Fruit fly (Drosophila melanogaster) whole organism, embryonic: ENCODE measurements around the gene Syt1.
A peak's percentile ranks its signal among the peaks of the same experiment; 100 is the strongest.

ENCODE experiments used
- Atf3 ChIP-seq: fragments of 200-800 bp; sonication (Bioruptor generic); optimal IDR thresholded peaks from 3 replicates; lab custom pipeline; 2016; ENCODE audit warnings: missing biosample characterization, missing genetic modification characterization
- BEAF-32 ChIP-seq: fragments of 200-800 bp; sonication (Bioruptor generic); optimal IDR thresholded peaks from 3 replicates; lab custom pipeline; 2017; ENCODE audit warnings: missing biosample characterization, missing genetic modification characterization, mild to moderate bottlenecking, moderate library complexity, missing genetic modification reagents
- CG10565 ChIP-seq: fragments of 200-800 bp; sonication (Bioruptor generic); optimal IDR thresholded peaks from 3 replicates; lab custom pipeline; 2016; ENCODE audit warnings: missing biosample characterization, mild to moderate bottlenecking, missing genetic modification characterization
- CG11085 ChIP-seq: fragments of 200-800 bp; sonication (Bioruptor generic); IDR thresholded peaks from 2 replicates; pipeline ENCODE4 v1.3.6; 2022; ENCODE audit warnings: missing biosample characterization, missing genetic modification characterization
- CG12769 ChIP-seq: fragments of 200-800 bp; sonication (Bioruptor generic); optimal IDR thresholded peaks from 2 replicates; lab custom pipeline; 2019; ENCODE audit warnings: missing biosample characterization, mild to moderate bottlenecking, missing genetic modification characterization, moderate library complexity
- CG13123 ChIP-seq: fragments of 200-800 bp; sonication (Bioruptor generic); optimal IDR thresholded peaks from 2 replicates; lab custom pipeline; 2016; ENCODE audit warnings: missing biosample characterization, missing genetic modification characterization
- CG13624 ChIP-seq: fragments of 200-800 bp; sonication (Bioruptor generic); optimal IDR thresholded peaks from 2 replicates; lab custom pipeline; 2016; ENCODE audit warnings: missing biosample characterization, missing genetic modification characterization
- CG15073 ChIP-seq: fragments of 200-800 bp; sonication (Bioruptor generic); optimal IDR thresholded peaks from 2 replicates; lab custom pipeline; 2016; ENCODE audit warnings: missing biosample characterization, missing genetic modification characterization
- CG15696 ChIP-seq: fragments of 200-800 bp; sonication (Bioruptor generic); optimal IDR thresholded peaks from 2 replicates; lab custom pipeline; 2019; ENCODE audit warnings: missing biosample characterization, mild to moderate bottlenecking, missing genetic modification characterization, moderate library complexity
- CG18599 ChIP-seq: fragments of 200-800 bp; sonication (Bioruptor generic); optimal IDR thresholded peaks from 3 replicates; lab custom pipeline; 2017; ENCODE audit warnings: missing biosample characterization, missing genetic modification characterization, mild to moderate bottlenecking, moderate library complexity, missing genetic modification reagents
- CG2712 ChIP-seq: fragments of 200-800 bp; optimal IDR thresholded peaks from 3 replicates; lab custom pipeline; 2019; ENCODE audit warnings: missing biosample characterization, mild to moderate bottlenecking, missing genetic modification characterization, moderate library complexity
- CG2889 ChIP-seq: fragments of 200-800 bp; sonication (Bioruptor generic); IDR thresholded peaks from 3 replicates; pipeline ENCODE4 v1.3.6; 2022; ENCODE audit warnings: missing biosample characterization, missing genetic modification characterization
- CG31365 ChIP-seq: fragments of 200-800 bp; sonication (Bioruptor generic); optimal IDR thresholded peaks from 2 replicates; lab custom pipeline; 2018; ENCODE audit warnings: missing biosample characterization, mild to moderate bottlenecking, missing genetic modification characterization
- CG32767 ChIP-seq: fragments of 200-800 bp; sonication (Bioruptor generic); IDR thresholded peaks from 2 replicates; pipeline ENCODE4 v1.3.6; 2022; ENCODE audit warnings: missing biosample characterization, missing genetic modification characterization
- CG33557 ChIP-seq: fragments of 200-800 bp; sonication (Bioruptor generic); optimal IDR thresholded peaks from 2 replicates; lab custom pipeline; 2019; ENCODE audit warnings: missing biosample characterization, mild to moderate bottlenecking, missing genetic modification characterization, moderate library complexity
- CG34422 ChIP-seq: fragments of 200-800 bp; sonication (Bioruptor generic); IDR thresholded peaks from 3 replicates; pipeline ENCODE4 v1.3.6; 2022; ENCODE audit warnings: missing biosample characterization, missing genetic modification characterization
- CG4282 ChIP-seq: fragments of 200-800 bp; sonication (Bioruptor generic); optimal IDR thresholded peaks from 2 replicates; lab custom pipeline; 2016; ENCODE audit warnings: missing biosample characterization, missing genetic modification characterization
- CG4707 ChIP-seq: fragments of 200-800 bp; sonication (Bioruptor generic); optimal IDR thresholded peaks from 2 replicates; lab custom pipeline; 2018; ENCODE audit warnings: missing biosample characterization, mild to moderate bottlenecking, missing genetic modification characterization, moderate library complexity
- CG4820 ChIP-seq: fragments of 200-800 bp; sonication (Bioruptor generic); optimal IDR thresholded peaks from 3 replicates; lab custom pipeline; 2016; ENCODE audit warnings: missing biosample characterization, missing genetic modification characterization
- CG6813 ChIP-seq: fragments of 200-800 bp; sonication (Bioruptor generic); optimal IDR thresholded peaks from 2 replicates; lab custom pipeline; 2017; ENCODE audit warnings: missing biosample characterization, missing genetic modification characterization, mild to moderate bottlenecking, moderate library complexity, missing genetic modification reagents
- CG7963 ChIP-seq: fragments of 200-800 bp; sonication (Bioruptor generic); IDR thresholded peaks from 3 replicates; pipeline ENCODE4 v1.3.6; 2022; ENCODE audit warnings: missing biosample characterization, missing genetic modification characterization; ENCODE audit not compliant: partially characterized antibody
- CG8281 ChIP-seq: fragments of 200-800 bp; sonication (Bioruptor generic); optimal IDR thresholded peaks from 2 replicates; lab custom pipeline; 2018; ENCODE audit warnings: missing biosample characterization, mild to moderate bottlenecking, missing genetic modification characterization, moderate library complexity
- CG8290 ChIP-seq, 3 experiments: fragments of 200-800 bp; sonication (Bioruptor generic); optimal IDR thresholded peaks; 2 replicates each; lab custom pipeline; 2016 to 2019; ENCODE audit warnings: missing biosample characterization in 3 of 3, missing genetic modification characterization in 3 of 3, mild to moderate bottlenecking in 2 of 3, moderate library complexity in 1 of 3
- CG8944 ChIP-seq: fragments of 200-800 bp; sonication (Bioruptor generic); optimal IDR thresholded peaks from 3 replicates; lab custom pipeline; 2016; ENCODE audit warnings: missing biosample characterization, missing genetic modification characterization
- CG9876 ChIP-seq: fragments of 200-800 bp; sonication (Bioruptor generic); optimal IDR thresholded peaks from 2 replicates; lab custom pipeline; 2016; ENCODE audit warnings: missing biosample characterization, missing genetic modification characterization
- Dll ChIP-seq: fragments of 200-800 bp; sonication (Bioruptor generic); IDR thresholded peaks from 4 replicates; pipeline ENCODE4 v1.3.6; 2022; ENCODE audit warnings: missing biosample characterization, missing genetic modification characterization; ENCODE audit not compliant: partially characterized antibody
- E2f2 ChIP-seq: fragments of 200-800 bp; sonication (Bioruptor generic); IDR thresholded peaks from 2 replicates; pipeline ENCODE4 v1.3.6; 2022; ENCODE audit warnings: missing biosample characterization, missing genetic modification characterization
- Ets97D ChIP-seq: fragments of 200-800 bp; sonication (Bioruptor generic); optimal IDR thresholded peaks from 3 replicates; lab custom pipeline; 2016; ENCODE audit warnings: missing biosample characterization, missing genetic modification characterization
- Fer1 ChIP-seq: fragments of 200-800 bp; sonication (Bioruptor generic); optimal IDR thresholded peaks from 2 replicates; lab custom pipeline; 2017; ENCODE audit warnings: missing biosample characterization, mild to moderate bottlenecking, missing genetic modification characterization
- HmgZ ChIP-seq: fragments of 200-800 bp; sonication (Bioruptor generic); optimal IDR thresholded peaks from 2 replicates; lab custom pipeline; 2018; ENCODE audit warnings: missing biosample characterization, mild to moderate bottlenecking, missing genetic modification characterization
- Myb ChIP-seq: fragments of 200-800 bp; sonication (Bioruptor generic); optimal IDR thresholded peaks from 2 replicates; lab custom pipeline; 2016; ENCODE audit warnings: missing biosample characterization, missing genetic modification characterization
- Nf-YC ChIP-seq: fragments of 200-800 bp; optimal IDR thresholded peaks from 3 replicates; lab custom pipeline; 2019; ENCODE audit warnings: missing biosample characterization, mild to moderate bottlenecking, missing genetic modification characterization, moderate library complexity
- NfI ChIP-seq: fragments of 200-800 bp; sonication (Bioruptor generic); optimal IDR thresholded peaks from 3 replicates; lab custom pipeline; 2018; ENCODE audit warnings: missing biosample characterization, mild to moderate bottlenecking, missing genetic modification characterization, moderate library complexity
- Sin3A ChIP-seq: fragments of >200 bp; optimal IDR thresholded peaks from 2 replicates; lab custom pipeline; 2018
- Sox100B ChIP-seq: fragments of 200-800 bp; sonication (Bioruptor generic); optimal IDR thresholded peaks from 3 replicates; lab custom pipeline; 2018; ENCODE audit warnings: missing biosample characterization, mild to moderate bottlenecking, missing genetic modification characterization
- aop ChIP-seq: fragments of 200-800 bp; sonication (Bioruptor generic); IDR thresholded peaks from 2 replicates; pipeline ENCODE4 v1.3.6; 2022; ENCODE audit warnings: missing biosample characterization, missing genetic modification characterization
- bab2 ChIP-seq: fragments of 200-800 bp; sonication (Bioruptor generic); optimal IDR thresholded peaks from 2 replicates; lab custom pipeline; 2016; ENCODE audit warnings: missing biosample characterization, missing genetic modification characterization
- crp ChIP-seq, 2 experiments: fragments of 200-800 bp; sonication (Bioruptor generic); optimal IDR thresholded peaks; 2 replicates in 1 of 2; 3 replicates in 1 of 2; lab custom pipeline; 2017; ENCODE audit warnings: missing biosample characterization in 2 of 2, missing genetic modification characterization in 2 of 2, mild to moderate bottlenecking in 1 of 2, moderate library complexity in 1 of 2
- h ChIP-seq: fragments of >200 bp; optimal IDR thresholded peaks from 2 replicates; lab custom pipeline; 2017
- jigr1 ChIP-seq: fragments of 200-800 bp; sonication (Bioruptor generic); IDR thresholded peaks from 3 replicates; pipeline ENCODE4 v1.3.6; 2022; ENCODE audit warnings: missing biosample characterization, missing genetic modification characterization
- jing ChIP-seq: fragments of 200-800 bp; sonication (Bioruptor generic); optimal IDR thresholded peaks from 2 replicates; lab custom pipeline; 2018; ENCODE audit warnings: missing biosample characterization, mild to moderate bottlenecking, missing genetic modification characterization
- kni ChIP-seq: fragments of 200-800 bp; sonication (Bioruptor generic); optimal IDR thresholded peaks from 3 replicates; lab custom pipeline; 2017; ENCODE audit warnings: mild to moderate bottlenecking, missing biosample characterization, missing genetic modification reagents, missing genetic modification characterization
- nerfin-1 ChIP-seq: fragments of 200-800 bp; sonication (Bioruptor generic); optimal IDR thresholded peaks from 3 replicates; lab custom pipeline; 2019; ENCODE audit warnings: missing biosample characterization, mild to moderate bottlenecking, missing genetic modification characterization, moderate library complexity
- pfk ChIP-seq: fragments of 200-800 bp; sonication (Bioruptor generic); optimal IDR thresholded peaks from 2 replicates; lab custom pipeline; 2018; ENCODE audit warnings: missing biosample characterization, mild to moderate bottlenecking, missing genetic modification characterization, moderate library complexity
- phol ChIP-seq: fragments of 200-800 bp; sonication (Bioruptor generic); optimal IDR thresholded peaks from 3 replicates; lab custom pipeline; 2018; ENCODE audit warnings: missing biosample characterization, mild to moderate bottlenecking, missing genetic modification characterization, moderate library complexity
- pnt ChIP-seq: fragments of 200-800 bp; sonication (Bioruptor generic); optimal IDR thresholded peaks from 3 replicates; lab custom pipeline; 2016; ENCODE audit warnings: missing biosample characterization, missing genetic modification characterization
- psq ChIP-seq: fragments of 200-800 bp; sonication (Bioruptor generic); optimal IDR thresholded peaks from 2 replicates; lab custom pipeline; 2017; ENCODE audit warnings: missing biosample characterization, missing genetic modification characterization
- stwl ChIP-seq: fragments of 200-800 bp; sonication (Bioruptor generic); optimal IDR thresholded peaks from 3 replicates; lab custom pipeline; 2018; ENCODE audit warnings: missing biosample characterization, mild to moderate bottlenecking, missing genetic modification characterization, moderate library complexity
- ttk ChIP-seq: fragments of 200-800 bp; sonication (Bioruptor generic); IDR thresholded peaks from 2 replicates; pipeline ENCODE4 v2.1.2; 2022; ENCODE audit warnings: missing biosample characterization, missing genetic modification characterization
- zfh2 ChIP-seq: fragments of 200-800 bp; sonication (Bioruptor generic); optimal IDR thresholded peaks from 2 replicates; lab custom pipeline; 2016; ENCODE audit warnings: missing biosample characterization, missing genetic modification characterization

The Syt1 gene

dm6 chr2L:2749144-2749766, 50.5 kb downstream of the Syt1 start (continued):
- TF ChIP-seq CG11085 (GFP tag; lab: Robert Waterston, UW), result no peak
- TF ChIP-seq jing, result no peak
- TF ChIP-seq crp (GFP tag; optimal IDR thresholded peaks at IDR 0.05; lab: Kevin White, UChicago), result no peak
- TF ChIP-seq kni (GFP tag; lab: Kevin White, UChicago), result no peak
- TF ChIP-seq CG34422 (GFP tag; lab: Robert Waterston, UW), result no peak
- TF ChIP-seq CG2712 (tag; lab: Kevin White, UChicago), result no peak
- no peak for TF ChIP-seq CG10565 (GFP tag; lab: Kevin White, UChicago)
- peak; percentile 15 for TF ChIP-seq CG31365 (tag; lab: Kevin White, UChicago)
- TF ChIP-seq Fer1, result no peak
- peak; percentile 39 for TF ChIP-seq BEAF-32 (GFP tag; lab: Kevin White, UChicago)
- TF ChIP-seq Ets97D (GFP tag; lab: Kevin White, UChicago), result no peak
- no peak for TF ChIP-seq pfk
- peak; percentile 29 for TF ChIP-seq NfI (GFP tag; lab: Kevin White, UChicago)
- no peak for TF ChIP-seq psq (GFP tag; lab: Kevin White, UChicago)
- TF ChIP-seq Dll (GFP tag; lab: Robert Waterston, UW), result no peak
- no peak for TF ChIP-seq Atf3 (GFP tag; lab: Kevin White, UChicago)
- no peak for TF ChIP-seq h (lab: Kevin White, UChicago)
- TF ChIP-seq CG7963 (GFP tag; lab: Robert Waterston, UW), result no peak
- TF ChIP-seq CG8281, result peak; percentile 86
- TF ChIP-seq CG4282 (GFP tag; lab: Kevin White, UChicago), result no peak
- no peak for TF ChIP-seq aop (GFP tag; lab: Robert Waterston, UW)
- TF ChIP-seq stwl, result peak; percentile 1
- TF ChIP-seq CG8944, result no peak
- TF ChIP-seq Nf-YC, result no peak
- TF ChIP-seq CG15073, result no peak
- no peak for TF ChIP-seq CG2889 (GFP tag; lab: Robert Waterston, UW)
- TF ChIP-seq CG13624 (GFP tag; lab: Kevin White, UChicago), result no peak
- TF ChIP-seq zfh2, result peak; percentile 7
- no peak for TF ChIP-seq jigr1 (GFP tag; lab: Robert Waterston, UW)
- no peak for TF ChIP-seq CG13123 (GFP tag; lab: Kevin White, UChicago)
- peak; percentile 39 for TF ChIP-seq CG6813 (GFP tag; lab: Kevin White, UChicago)
- TF ChIP-seq pnt (GFP tag; lab: Kevin White, UChicago), result no peak
- TF ChIP-seq Sox100B (GFP tag; lab: Kevin White, UChicago), result no peak
- TF ChIP-seq Sin3A (lab: Kevin White, UChicago), result no peak
- peak; percentile 43 for TF ChIP-seq Myb (GFP tag; lab: Kevin White, UChicago)
- TF ChIP-seq, all 482 proteins: peak for 47

dm6 chr2L:2748480-2749143, 51.2 kb downstream of the Syt1 start:
- peak; percentile 83 for TF ChIP-seq CG13624 (GFP tag; lab: Kevin White, UChicago)
- peak; percentile 67 for TF ChIP-seq CG33557 (GFP tag; lab: Kevin White, UChicago)
- peak; percentile 58 for TF ChIP-seq CG15696 (tag; lab: Kevin White, UChicago)
- peak; percentile 74 for TF ChIP-seq CG9876
- TF ChIP-seq CG32767 (GFP tag; lab: Robert Waterston, UW), result peak; percentile 77
- TF ChIP-seq phol (tag; lab: Kevin White, UChicago), result peak; percentile 86
- peak; percentile 93 for TF ChIP-seq E2f2 (GFP tag; lab: Robert Waterston, UW)
- peak; percentile 81 for TF ChIP-seq ttk (GFP tag; lab: Robert Waterston, UW)
- peak; percentile 60 for TF ChIP-seq nerfin-1 (tag; lab: Kevin White, UChicago)
- TF ChIP-seq CG4707 (GFP tag; lab: Kevin White, UChicago), result peak; percentile 59
- peak; percentile 77 for TF ChIP-seq CG4820 (GFP tag; lab: Kevin White, UChicago)
- TF ChIP-seq HmgZ (tag; lab: Kevin White, UChicago), result peak; percentile 90
- TF ChIP-seq bab2 (GFP tag; lab: Kevin White, UChicago), result peak; percentile 67
- TF ChIP-seq CG18599 (GFP tag; lab: Kevin White, UChicago), result peak; percentile 92
- no peak for TF ChIP-seq CG12769 (tag; lab: Kevin White, UChicago)
- peak; percentile 82 for TF ChIP-seq CG8290 (GFP tag; optimal IDR thresholded peaks at IDR 0.05; lab: Kevin White, UChicago)
- TF ChIP-seq CG8290 (tag; optimal IDR thresholded peaks at IDR 0.05; lab: Kevin White, UChicago), result peak; percentile 94 to 96
